Fruit fly (Drosophila melanogaster) whole organism, wandering third instar larva: ENCODE data around the gene Fancl.

Experiments used
- Abd-B ChIP-seq: fragments of >200 bp; optimal IDR thresholded peaks from 2 replicates; lab custom pipeline; 2017; ENCODE audit warnings: missing biosample characterization, missing genetic modification characterization
- CG32264 ChIP-seq: fragments of 200-800 bp; sonication (Bioruptor generic); optimal IDR thresholded peaks from 2 replicates; lab custom pipeline; 2016; ENCODE audit warnings: missing biosample characterization, missing genetic modification characterization
- CG9705 ChIP-seq: fragments of 200-800 bp; sonication (Bioruptor generic); optimal IDR thresholded peaks from 2 replicates; lab custom pipeline; 2018; ENCODE audit warnings: missing biosample characterization, mild to moderate bottlenecking, missing genetic modification characterization
- CrebA ChIP-seq: fragments of 200-800 bp; sonication (Bioruptor generic); optimal IDR thresholded peaks from 2 replicates; lab custom pipeline; 2016; ENCODE audit warnings: missing biosample characterization, mild to moderate bottlenecking, missing genetic modification characterization, borderline replicate concordance
- Dfd ChIP-seq: fragments of >200 bp; optimal IDR thresholded peaks from 2 replicates; lab custom pipeline; 2017; ENCODE audit warnings: missing biosample characterization, missing genetic modification characterization
- Dif ChIP-seq: fragments of 200-275, 200-300 bp; sonication (Bioruptor generic); optimal IDR thresholded peaks from 2 replicates; lab custom pipeline; 2018; ENCODE audit warnings: missing biosample characterization, missing genetic modification characterization; ENCODE audit not compliant: partially characterized antibody
- GATAd ChIP-seq: sonication (Bioruptor generic); optimal IDR thresholded peaks from 2 replicates; lab custom pipeline; 2016; ENCODE audit warnings: missing biosample characterization, missing genetic modification characterization
- HLH106 ChIP-seq: fragments of 200-800 bp; optimal IDR thresholded peaks from 3 replicates; lab custom pipeline; 2019; ENCODE audit warnings: missing biosample characterization, mild to moderate bottlenecking, missing genetic modification characterization, moderate library complexity
- Hnf4 ChIP-seq: fragments of 200-800 bp; sonication (Bioruptor generic); optimal IDR thresholded peaks from 2 replicates; lab custom pipeline; 2016; ENCODE audit warnings: missing biosample characterization, mild to moderate bottlenecking, missing genetic modification characterization
- Hr78 ChIP-seq: fragments of >200 bp; optimal IDR thresholded peaks from 2 replicates; lab custom pipeline; 2017; ENCODE audit warnings: missing biosample characterization, missing genetic modification characterization
- Hr83 ChIP-seq: fragments of 200-300 bp; sonication (Bioruptor generic); optimal IDR thresholded peaks from 2 replicates; lab custom pipeline; 2016; ENCODE audit warnings: missing biosample characterization, mild to moderate bottlenecking, missing genetic modification characterization, moderate library complexity; ENCODE audit not compliant: poor library complexity, severe bottlenecking
- Jra ChIP-seq: sonication (Bioruptor generic); optimal IDR thresholded peaks from 2 replicates; lab custom pipeline; 2016; ENCODE audit warnings: missing biosample characterization, missing genetic modification characterization
- Mio ChIP-seq: sonication (Bioruptor generic); optimal IDR thresholded peaks from 2 replicates; lab custom pipeline; 2016; ENCODE audit warnings: missing biosample characterization, missing genetic modification characterization
- Myc ChIP-seq: fragments of >200 bp; optimal IDR thresholded peaks from 2 replicates; lab custom pipeline; 2017
- N ChIP-seq: fragments of >200 bp; optimal IDR thresholded peaks from 2 replicates; lab custom pipeline; 2018; ENCODE audit warnings: missing biosample characterization, missing external identifiers, missing genetic modification characterization
- OdsH ChIP-seq: fragments of 200-800 bp; sonication (Bioruptor generic); optimal IDR thresholded peaks from 2 replicates; lab custom pipeline; 2016; ENCODE audit warnings: missing biosample characterization, mild to moderate bottlenecking, missing genetic modification characterization
- Rel ChIP-seq, 2 experiments: fragments of 200-800 bp; sonication (Bioruptor generic) in 1 of 2; optimal IDR thresholded peaks; 2 replicates in 1 of 2; 3 replicates in 1 of 2; lab custom pipeline; 2016 to 2019; ENCODE audit warnings: mild to moderate bottlenecking in 2 of 2, missing biosample characterization in 2 of 2, missing genetic modification characterization in 2 of 2, moderate library complexity in 1 of 2
- Sp1 ChIP-seq: fragments of 200-800 bp; sonication (Bioruptor generic); optimal IDR thresholded peaks from 3 replicates; lab custom pipeline; 2019; ENCODE audit warnings: missing biosample characterization, mild to moderate bottlenecking, missing genetic modification characterization, moderate library complexity
- Vsx2 ChIP-seq: fragments of 200-300, 225-300 bp; sonication (Bioruptor generic); optimal IDR thresholded peaks from 2 replicates; lab custom pipeline; 2018; ENCODE audit warnings: missing biosample characterization, missing genetic modification characterization; ENCODE audit not compliant: partially characterized antibody
- br ChIP-seq: fragments of 200-800 bp; sonication (Bioruptor generic); optimal IDR thresholded peaks from 2 replicates; lab custom pipeline; 2016; ENCODE audit warnings: missing biosample characterization, missing genetic modification characterization
- brk ChIP-seq: fragments of 200-800 bp; sonication (Bioruptor generic); optimal IDR thresholded peaks from 2 replicates; lab custom pipeline; 2016; ENCODE audit warnings: missing biosample characterization, mild to moderate bottlenecking, missing genetic modification characterization
- dl ChIP-seq, 2 experiments: fragments of 175-275, 200-275 bp in 1 of 2; fragments of 200-275 bp in 1 of 2; sonication (Bioruptor generic); optimal IDR thresholded peaks; lab custom pipeline; 2018; ENCODE audit warnings: mild to moderate bottlenecking in 2 of 2, missing biosample characterization in 2 of 2, missing genetic modification characterization in 2 of 2, moderate library complexity in 2 of 2; ENCODE audit not compliant: partially characterized antibody in 2 of 2, insufficient read depth in 1 of 2
- dmrt93B ChIP-seq: fragments of 200-800 bp; sonication (Bioruptor generic); optimal IDR thresholded peaks from 2 replicates; lab custom pipeline; 2018; ENCODE audit warnings: missing biosample characterization, mild to moderate bottlenecking, missing genetic modification characterization
- dsf ChIP-seq: sonication (Bioruptor generic); optimal IDR thresholded peaks from 2 replicates; lab custom pipeline; 2016; ENCODE audit warnings: missing biosample characterization, missing genetic modification characterization, borderline replicate concordance
- ey ChIP-seq: fragments of 200-800 bp; sonication (Bioruptor generic); optimal IDR thresholded peaks from 2 replicates; lab custom pipeline; 2016; ENCODE audit warnings: missing biosample characterization, missing genetic modification characterization
- foxo ChIP-seq, 2 experiments: fragments of 200-800 bp; sonication (Bioruptor generic); optimal IDR thresholded peaks; 2 replicates in 1 of 2; 3 replicates in 1 of 2; lab custom pipeline; 2016 to 2017; ENCODE audit warnings: missing biosample characterization in 2 of 2, missing genetic modification characterization in 2 of 2
- fru ChIP-seq: fragments of 200-800 bp; sonication (Bioruptor generic); optimal IDR thresholded peaks from 3 replicates; lab custom pipeline; 2016; ENCODE audit warnings: missing biosample characterization, mild to moderate bottlenecking, missing genetic modification characterization
- h ChIP-seq: fragments of 200-800 bp; sonication (Bioruptor generic); optimal IDR thresholded peaks from 3 replicates; lab custom pipeline; 2016; ENCODE audit warnings: missing biosample characterization, mild to moderate bottlenecking, missing genetic modification characterization
- jim ChIP-seq: fragments of 175-275, 200-325 bp; sonication (Bioruptor generic); optimal IDR thresholded peaks from 2 replicates; lab custom pipeline; 2016; ENCODE audit warnings: missing biosample characterization, mild to moderate bottlenecking, missing genetic modification characterization
- lola ChIP-seq: fragments of >200 bp; optimal IDR thresholded peaks from 2 replicates; lab custom pipeline; 2017; ENCODE audit warnings: missing biosample characterization, missing genetic modification characterization
- pan ChIP-seq: fragments of >200 bp; optimal IDR thresholded peaks from 2 replicates; lab custom pipeline; 2017
- psq ChIP-seq: fragments of 200-800 bp; sonication (Bioruptor generic); optimal IDR thresholded peaks from 3 replicates; lab custom pipeline; 2017; ENCODE audit warnings: missing biosample characterization, mild to moderate bottlenecking, missing genetic modification characterization, moderate library complexity
- rgr ChIP-seq: fragments of 200-800 bp; sonication (Bioruptor generic); optimal IDR thresholded peaks from 3 replicates; lab custom pipeline; 2016; ENCODE audit warnings: missing biosample characterization, mild to moderate bottlenecking, missing genetic modification characterization
- sage ChIP-seq: fragments of 200-800 bp; sonication (Bioruptor generic); optimal IDR thresholded peaks from 2 replicates; lab custom pipeline; 2016; ENCODE audit warnings: missing biosample characterization, mild to moderate bottlenecking, missing genetic modification characterization
- sv ChIP-seq: fragments of 200-800 bp; sonication (Bioruptor generic); optimal IDR thresholded peaks from 3 replicates; lab custom pipeline; 2016; ENCODE audit warnings: missing biosample characterization, missing genetic modification characterization
- tai ChIP-seq: sonication (Bioruptor generic); optimal IDR thresholded peaks from 2 replicates; lab custom pipeline; 2016; ENCODE audit warnings: missing biosample characterization, missing genetic modification characterization
- usp ChIP-seq: fragments of >200 bp; optimal IDR thresholded peaks from 2 replicates; lab custom pipeline; 2017; ENCODE audit warnings: missing biosample characterization, missing genetic modification characterization
- woc ChIP-seq: sonication (Bioruptor generic); optimal IDR thresholded peaks from 2 replicates; lab custom pipeline; 2016; ENCODE audit warnings: missing biosample characterization, mild to moderate bottlenecking, missing genetic modification characterization

Gene Fancl

dm6 chr3R:10086683-10087082, 34.0 kb upstream of the Fancl start:
- TF ChIP-seq tai (GFP tag; lab: Kevin White, UChicago) (peak; percentile 18), Jra (GFP tag; lab: Kevin White, UChicago) (no peak)

dm6 chr3R:10086222-10086621, 33.6 kb upstream of the Fancl start:
- TF ChIP-seq usp (no peak), Abd-B (GFP tag; lab: Kevin White, UChicago) (no peak), psq (no peak), Hr78 (GFP tag; lab: Kevin White, UChicago) (no peak), Hr83 (no peak), N (no peak), Dif (no peak), dsf (GFP tag; lab: Kevin White, UChicago) (no peak)

DNA sequence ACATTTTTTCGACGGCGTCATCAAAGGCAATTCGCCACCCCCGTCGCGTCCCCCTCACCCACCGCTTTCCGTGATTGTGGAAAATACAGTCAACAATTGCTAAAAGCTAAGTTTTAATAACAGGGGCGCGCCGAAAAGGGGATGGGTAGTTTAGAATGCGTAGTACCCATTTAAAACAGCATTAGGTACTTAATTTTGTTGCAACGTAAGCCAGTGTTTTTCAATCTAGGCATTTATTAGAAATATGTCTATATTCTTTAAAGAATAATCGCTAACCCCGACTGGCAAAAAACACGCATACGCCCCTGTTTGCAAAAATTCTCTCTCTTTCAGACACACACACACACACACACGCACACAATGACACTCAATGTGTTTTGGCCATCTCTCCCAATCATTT, 32.2 kb upstream of the Fancl start:
- TF ChIP-seq Hnf4 (peak; percentile 88), Hr78 (GFP tag; lab: Kevin White, UChicago) (no peak), brk (peak; percentile 30), sage (GFP tag; lab: Kevin White, UChicago) (peak; percentile 84), HLH106 (tag; lab: Kevin White, UChicago) (peak; percentile 94), fru (GFP tag; lab: Kevin White, UChicago) (peak; percentile 95), h (GFP tag; lab: Kevin White, UChicago) (peak; percentile 95), Jra (GFP tag; lab: Kevin White, UChicago) (peak; percentile 83), jim (GFP tag; lab: Kevin White, UChicago) (no peak), dmrt93B (peak; percentile 90), Hr83 (peak; percentile 25), Abd-B (GFP tag; lab: Kevin White, UChicago) (no peak), GATAd (GFP tag; lab: Kevin White, UChicago) (no peak), Rel (GFP tag; optimal IDR thresholded peaks at IDR 0.05; lab: Kevin White, UChicago) (no peak), Rel (tag; optimal IDR thresholded peaks at IDR 0.05; lab: Kevin White, UChicago) (peak; percentile 64), dsf (GFP tag; lab: Kevin White, UChicago) (peak; percentile 70), ey (peak; percentile 96), Dfd (GFP tag; lab: Kevin White, UChicago) (peak; percentile 88), Sp1 (GFP tag; lab: Kevin White, UChicago) (peak; percentile 91), usp (no peak), br (peak; percentile 92), N (no peak), CG9705 (GFP tag; lab: Kevin White, UChicago) (peak; percentile 65), sv (GFP tag; lab: Kevin White, UChicago) (no peak), tai (GFP tag; lab: Kevin White, UChicago) (peak; percentile 86), CG32264 (GFP tag; lab: Kevin White, UChicago) (peak; percentile 72), psq (peak; percentile 89), Vsx2 (no peak), woc (peak; percentile 77), pan (lab: Kevin White, UChicago) (no peak), foxo (GFP tag; optimal IDR thresholded peaks at IDR 0.05; lab: Kevin White, UChicago) (peak; percentile 43 to 97), dl (GFP tag; optimal IDR thresholded peaks at IDR 0.05; lab: Kevin White, UChicago; ENCODE audit: insufficient read depth in 1 of 2, partially characterized antibody in 2 of 2) (no peak), rgr (GFP tag; lab: Kevin White, UChicago) (peak; percentile 96), Myc (lab: Kevin White, UChicago) (no peak), Dif (no peak), OdsH (GFP tag; lab: Kevin White, UChicago) (peak; percentile 95), lola (no peak), Mio (GFP tag; lab: Kevin White, UChicago) (peak; percentile 80), CrebA (GFP tag; lab: Kevin White, UChicago) (peak; percentile 67)
- TF ChIP-seq, all 38 proteins: peak for 25
